Fruit fly (Drosophila melanogaster) whole organism, embryonic: ENCODE measurements around the gene Andorra.

Experiments
- ATbp ChIP-seq: fragments of 200-800 bp; sonication (Bioruptor generic); optimal IDR thresholded peaks from 2 replicates; lab custom pipeline; 2017; ENCODE audit warnings: missing biosample characterization, mild to moderate bottlenecking, missing genetic modification characterization, missing genetic modification reagents
- Atf3 ChIP-seq: fragments of 200-800 bp; sonication (Bioruptor generic); optimal IDR thresholded peaks from 3 replicates; lab custom pipeline; 2016; ENCODE audit warnings: missing biosample characterization, missing genetic modification characterization
- CG10209 ChIP-seq: fragments of 200-800 bp; sonication (Bioruptor generic); optimal IDR thresholded peaks from 3 replicates; lab custom pipeline; 2017; ENCODE audit warnings: missing biosample characterization, mild to moderate bottlenecking, missing genetic modification characterization, missing genetic modification reagents
- CG1024 ChIP-seq: fragments of 200-800 bp; sonication (Bioruptor generic); IDR thresholded peaks from 2 replicates; pipeline ENCODE4 v1.3.6; 2022; ENCODE audit warnings: missing biosample characterization, missing genetic modification characterization
- CG11696 ChIP-seq: fragments of 200-800 bp; sonication (Bioruptor generic); IDR thresholded peaks from 2 replicates; pipeline ENCODE4 v1.3.6; 2022; ENCODE audit warnings: missing biosample characterization, missing genetic modification characterization
- CG13123 ChIP-seq: fragments of 200-800 bp; sonication (Bioruptor generic); optimal IDR thresholded peaks from 2 replicates; lab custom pipeline; 2016; ENCODE audit warnings: missing biosample characterization, missing genetic modification characterization
- CG13424 ChIP-seq: fragments of 200-800 bp; sonication (Bioruptor generic); optimal IDR thresholded peaks from 2 replicates; lab custom pipeline; 2019; ENCODE audit warnings: missing biosample characterization, mild to moderate bottlenecking, missing genetic modification characterization, moderate library complexity
- CG13624 ChIP-seq: fragments of 200-800 bp; sonication (Bioruptor generic); optimal IDR thresholded peaks from 2 replicates; lab custom pipeline; 2016; ENCODE audit warnings: missing biosample characterization, missing genetic modification characterization
- CG13894 ChIP-seq: fragments of 200-800 bp; sonication (Bioruptor generic); optimal IDR thresholded peaks from 3 replicates; lab custom pipeline; 2018; ENCODE audit warnings: missing biosample characterization, mild to moderate bottlenecking, missing genetic modification characterization, moderate library complexity
- CG14667 ChIP-seq: fragments of 200-800 bp; sonication (Bioruptor generic); IDR thresholded peaks from 2 replicates; pipeline ENCODE4 v1.3.6; 2022; ENCODE audit warnings: missing biosample characterization, missing genetic modification characterization
- CG17385 ChIP-seq: fragments of 200-800 bp; sonication (Bioruptor generic); optimal IDR thresholded peaks from 3 replicates; lab custom pipeline; 2018; ENCODE audit warnings: missing biosample characterization, mild to moderate bottlenecking, missing genetic modification characterization
- CG3163 ChIP-seq: fragments of 200-800 bp; sonication (Bioruptor generic); optimal IDR thresholded peaks from 3 replicates; lab custom pipeline; 2016; ENCODE audit warnings: missing biosample characterization, missing genetic modification characterization
- CG32532 ChIP-seq: fragments of 200-800 bp; sonication (Bioruptor generic); IDR thresholded peaks from 2 replicates; pipeline ENCODE4 v1.3.6; 2022; ENCODE audit warnings: missing biosample characterization, missing genetic modification characterization
- CG4360 ChIP-seq: fragments of 200-800 bp; sonication (Bioruptor generic); IDR thresholded peaks from 2 replicates; pipeline ENCODE4 v1.3.6; 2022; ENCODE audit warnings: missing biosample characterization, missing genetic modification characterization
- CG4404 ChIP-seq: fragments of 200-800 bp; sonication (Bioruptor generic); IDR thresholded peaks from 2 replicates; pipeline ENCODE4 v1.3.6; 2022; ENCODE audit warnings: missing biosample characterization, missing genetic modification characterization
- CG6854 ChIP-seq: fragments of 200-800 bp; sonication (Bioruptor generic); optimal IDR thresholded peaks from 3 replicates; lab custom pipeline; 2017; ENCODE audit warnings: missing biosample characterization, mild to moderate bottlenecking, missing genetic modification characterization
- CG7556 ChIP-seq: fragments of 200-800 bp; sonication (Bioruptor generic); optimal IDR thresholded peaks from 2 replicates; lab custom pipeline; 2017; ENCODE audit warnings: missing biosample characterization, mild to moderate bottlenecking, missing genetic modification characterization
- CG7839 ChIP-seq: fragments of 200-800 bp; sonication (Bioruptor generic); optimal IDR thresholded peaks from 3 replicates; lab custom pipeline; 2018; ENCODE audit warnings: missing biosample characterization, mild to moderate bottlenecking, missing genetic modification characterization, moderate library complexity
- CG8290 ChIP-seq, 3 experiments: fragments of 200-800 bp; sonication (Bioruptor generic); optimal IDR thresholded peaks; 2 replicates each; lab custom pipeline; 2016 to 2019; ENCODE audit warnings: missing biosample characterization in 3 of 3, missing genetic modification characterization in 3 of 3, mild to moderate bottlenecking in 2 of 3, moderate library complexity in 1 of 3
- CG8765 ChIP-seq: fragments of 200-800 bp; sonication (Bioruptor generic); IDR thresholded peaks from 2 replicates; pipeline ENCODE4 v1.3.6; 2022; ENCODE audit warnings: missing biosample characterization, missing genetic modification characterization
- CG9817 ChIP-seq: fragments of 200-800 bp; sonication (Bioruptor generic); optimal IDR thresholded peaks from 2 replicates; lab custom pipeline; 2018; ENCODE audit warnings: missing biosample characterization, mild to moderate bottlenecking, missing genetic modification characterization, moderate library complexity
- CG9932 ChIP-seq: fragments of 200-800 bp; sonication (Bioruptor generic); IDR thresholded peaks from 2 replicates; pipeline ENCODE4 v1.3.6; 2022; ENCODE audit warnings: missing biosample characterization, missing genetic modification characterization
- Chrac-16 ChIP-seq: fragments of 200-800 bp; sonication (Bioruptor generic); optimal IDR thresholded peaks from 3 replicates; lab custom pipeline; 2016; ENCODE audit warnings: missing biosample characterization, missing genetic modification characterization
- CoRest ChIP-seq: fragments of 200-800 bp; sonication (Bioruptor generic); optimal IDR thresholded peaks from 3 replicates; lab custom pipeline; 2018; ENCODE audit warnings: missing biosample characterization, mild to moderate bottlenecking, missing genetic modification characterization, moderate library complexity
- D19B ChIP-seq: fragments of 200-800 bp; sonication (Bioruptor generic); optimal IDR thresholded peaks from 2 replicates; lab custom pipeline; 2017; ENCODE audit warnings: missing biosample characterization, mild to moderate bottlenecking, missing genetic modification characterization
- Dad ChIP-seq: fragments of 200-800 bp; sonication (Bioruptor generic); optimal IDR thresholded peaks from 3 replicates; lab custom pipeline; 2016; ENCODE audit warnings: missing biosample characterization, missing genetic modification characterization
- Gsc ChIP-seq: fragments of 200-800 bp; sonication (Bioruptor generic); IDR thresholded peaks from 2 replicates; pipeline ENCODE4 v1.3.6; 2022; ENCODE audit warnings: missing biosample characterization, missing genetic modification characterization
- Gug ChIP-seq: fragments of 200-800 bp; sonication (Bioruptor generic); IDR thresholded peaks from 4 replicates; pipeline ENCODE4 v1.3.6; 2022; ENCODE audit warnings: missing biosample characterization, missing genetic modification characterization
- H15 ChIP-seq: fragments of 200-800 bp; sonication (Bioruptor generic); IDR thresholded peaks from 3 replicates; pipeline ENCODE4 v1.3.6; 2022; ENCODE audit warnings: missing biosample characterization, missing genetic modification characterization
- HLHmδ ChIP-seq: fragments of 200-800 bp; sonication (Bioruptor generic); optimal IDR thresholded peaks from 2 replicates; lab custom pipeline; 2018; ENCODE audit warnings: missing biosample characterization, mild to moderate bottlenecking, missing genetic modification characterization, moderate library complexity
- NFAT ChIP-seq: fragments of 200-800 bp; sonication (Bioruptor generic); IDR thresholded peaks from 2 replicates; pipeline ENCODE4 v1.3.6; 2022; ENCODE audit warnings: missing biosample characterization, missing genetic modification characterization
- Pdp1 ChIP-seq, 2 experiments: fragments of 200-800 bp; sonication (Bioruptor generic); optimal IDR thresholded peaks; 3 replicates each; lab custom pipeline; 2016; ENCODE audit warnings: missing biosample characterization in 2 of 2, missing genetic modification characterization in 2 of 2, mild to moderate bottlenecking in 1 of 2, moderate library complexity in 1 of 2
- Xbp1 ChIP-seq: fragments of 200-800 bp; sonication (Bioruptor generic); optimal IDR thresholded peaks from 3 replicates; lab custom pipeline; 2016; ENCODE audit warnings: missing biosample characterization, mild to moderate bottlenecking, missing genetic modification characterization
- Xrp1 ChIP-seq: fragments of 200-800 bp; sonication (Bioruptor generic); IDR thresholded peaks from 2 replicates; pipeline ENCODE4 v1.3.6; 2022; ENCODE audit warnings: missing biosample characterization, missing genetic modification characterization
- chn ChIP-seq: fragments of 200-800 bp; sonication (Bioruptor generic); optimal IDR thresholded peaks from 2 replicates; lab custom pipeline; 2016; ENCODE audit warnings: missing biosample characterization, missing genetic modification characterization
- eve ChIP-seq, 2 experiments: fragments of >200 bp; optimal IDR thresholded peaks; 2 replicates each; lab custom pipeline; 2017; ENCODE audit warnings: missing biosample characterization in 2 of 2, missing genetic modification characterization in 2 of 2
- fd3F ChIP-seq: fragments of 200-800 bp; sonication (Bioruptor generic); optimal IDR thresholded peaks from 2 replicates; lab custom pipeline; 2018; ENCODE audit warnings: missing biosample characterization, mild to moderate bottlenecking, missing genetic modification characterization, moderate library complexity
- fd96Cb ChIP-seq: fragments of 200-800 bp; sonication (Bioruptor generic); optimal IDR thresholded peaks from 2 replicates; lab custom pipeline; 2018; ENCODE audit warnings: missing biosample characterization, mild to moderate bottlenecking, missing genetic modification characterization, moderate library complexity
- gcm ChIP-seq: fragments of 200-800 bp; sonication (Bioruptor generic); optimal IDR thresholded peaks from 2 replicates; lab custom pipeline; 2019; ENCODE audit warnings: missing biosample characterization, mild to moderate bottlenecking, missing genetic modification characterization, moderate library complexity
- gem ChIP-seq: fragments of 200-800 bp; sonication (Bioruptor generic); optimal IDR thresholded peaks from 2 replicates; lab custom pipeline; 2019; ENCODE audit warnings: missing biosample characterization, mild to moderate bottlenecking, missing genetic modification characterization, moderate library complexity
- gsb ChIP-seq: fragments of 200-800 bp; sonication (Bioruptor generic); IDR thresholded peaks from 2 replicates; pipeline ENCODE4 v1.3.6; 2022; ENCODE audit warnings: missing biosample characterization, missing genetic modification characterization
- gt ChIP-seq: fragments of 200-800 bp; sonication (Bioruptor generic); IDR thresholded peaks from 2 replicates; pipeline ENCODE4 v1.3.6; 2022; ENCODE audit warnings: missing biosample characterization, missing genetic modification characterization
- oc ChIP-seq: fragments of 200-800 bp; sonication (Bioruptor generic); optimal IDR thresholded peaks from 2 replicates; lab custom pipeline; 2018; ENCODE audit warnings: missing biosample characterization, mild to moderate bottlenecking, missing genetic modification characterization, moderate library complexity
- odd ChIP-seq: fragments of 200-800 bp; sonication (Bioruptor generic); optimal IDR thresholded peaks from 2 replicates; lab custom pipeline; 2017; ENCODE audit warnings: missing biosample characterization, mild to moderate bottlenecking, missing genetic modification characterization
- pan ChIP-seq, 4 experiments: fragments of >200 bp in 3 of 4; fragments of 200-800 bp in 1 of 4; sonication (Bioruptor generic) in 1 of 4; optimal IDR thresholded peaks in 3 of 4; IDR thresholded peaks in 1 of 4; 2 replicates each; pipeline versions ENCODE4 v1.3.6 to Lab custom; 2017 to 2022; ENCODE audit warnings: missing biosample characterization in 2 of 4, missing genetic modification characterization in 2 of 4, mixed read lengths in 1 of 4
- psq ChIP-seq: fragments of 200-800 bp; sonication (Bioruptor generic); optimal IDR thresholded peaks from 2 replicates; lab custom pipeline; 2017; ENCODE audit warnings: missing biosample characterization, missing genetic modification characterization
- row ChIP-seq: fragments of 200-800 bp; sonication (Bioruptor generic); IDR thresholded peaks from 3 replicates; pipeline ENCODE4 v1.3.6; 2022; ENCODE audit warnings: missing biosample characterization, missing genetic modification characterization
- tio ChIP-seq: fragments of 200-800 bp; sonication (Bioruptor generic); optimal IDR thresholded peaks from 2 replicates; lab custom pipeline; 2017; ENCODE audit warnings: missing biosample characterization, missing genetic modification characterization, inconsistent platforms
- unc-4 ChIP-seq: fragments of 200-800 bp; sonication (Bioruptor generic); IDR thresholded peaks from 2 replicates; pipeline ENCODE4 v1.3.6; 2022; ENCODE audit warnings: missing biosample characterization, missing genetic modification characterization; ENCODE audit not compliant: partially characterized antibody

The Andorra gene

DNA sequence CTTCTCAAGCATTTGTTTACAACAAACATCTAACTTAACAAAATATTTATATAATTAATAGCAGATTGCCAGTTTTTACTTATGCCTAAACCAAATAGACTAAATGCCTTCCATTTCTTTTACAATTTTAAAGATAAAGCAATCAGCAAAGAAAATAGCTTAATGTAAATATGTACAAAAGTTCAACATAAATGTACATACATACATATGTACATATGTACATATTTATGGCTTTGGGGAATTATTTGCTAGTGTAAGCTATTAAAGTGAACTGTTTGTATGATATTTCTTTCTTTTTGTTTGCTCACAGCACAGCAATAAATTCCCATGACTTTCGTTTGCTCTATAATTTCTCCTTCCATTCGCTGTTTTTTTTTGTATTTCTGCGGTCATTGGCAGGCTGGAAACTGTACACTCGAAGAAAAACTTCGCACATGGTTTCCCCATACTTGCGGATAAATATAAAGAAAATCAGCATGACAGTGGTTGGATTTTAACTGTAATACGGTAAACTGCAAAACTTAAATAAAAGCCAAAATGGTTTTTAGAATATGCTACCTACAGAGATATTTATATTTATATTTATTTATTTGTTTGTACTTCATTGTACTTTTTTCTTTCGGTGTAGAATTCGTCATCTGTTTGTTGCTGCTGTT lies 38.2 kb downstream of the Andorra start (continued):
- TF ChIP-seq CG32532 (GFP tag; lab: Robert Waterston, UW) (0 out of 2 replicates have a peak, but pooled peaks have one; percentile 6), Gug (GFP tag; lab: Robert Waterston, UW) (peak; percentile 10; the same call in 1 of the 4 replicates), CG14667 (GFP tag; lab: Robert Waterston, UW) (no peak), CoRest (tag; lab: Kevin White, UChicago) (peak; percentile 14), CG11696 (GFP tag; lab: Robert Waterston, UW) (no peak), D19B (no peak), CG9817 (tag; lab: Kevin White, UChicago) (peak; percentile 12), CG8290 (GFP tag; optimal IDR thresholded peaks at IDR 0.05; lab: Kevin White, UChicago) (no peak), CG8290 (tag; optimal IDR thresholded peaks at IDR 0.05; lab: Kevin White, UChicago) (no peak), Xrp1 (GFP tag; lab: Robert Waterston, UW) (peak; percentile 42), CG4404 (GFP tag; lab: Robert Waterston, UW) (no peak), CG10209 (no peak), fd3F (GFP tag; lab: Kevin White, UChicago) (no peak), CG1024 (GFP tag; lab: Robert Waterston, UW) (no peak), Atf3 (no peak), pan (optimal IDR thresholded peaks at IDR 0.05; lab: Kevin White, UChicago) (no peak), pan (GFP tag; optimal IDR thresholded peaks at IDR 0.05 in 1 of 2, IDR thresholded peaks at IDR 0.05 in 1 of 2) (peak in 1 of 2 experiments; percentile 5), oc (tag; lab: Kevin White, UChicago) (no peak), psq (GFP tag; lab: Kevin White, UChicago) (no peak), CG4360 (GFP tag; lab: Robert Waterston, UW) (no peak), HLHmδ (GFP tag; lab: Kevin White, UChicago) (no peak), Chrac-16 (GFP tag; lab: Kevin White, UChicago) (no peak), CG9932 (no peak), gcm (GFP tag; lab: Kevin White, UChicago) (no peak), Gsc (GFP tag; lab: Robert Waterston, UW) (no peak), CG8765 (GFP tag; lab: Robert Waterston, UW) (no peak), gem (tag; lab: Kevin White, UChicago) (peak; percentile 34), CG7839 (tag; lab: Kevin White, UChicago) (peak; percentile 51), H15 (GFP tag; lab: Robert Waterston, UW) (no peak), CG7556 (GFP tag; lab: Kevin White, UChicago) (peak; percentile 34), chn (GFP tag; lab: Kevin White, UChicago) (no peak), row (GFP tag; lab: Robert Waterston, UW) (peak; percentile 33; the same call in 2 of the 3 replicates), eve (GFP tag; optimal IDR thresholded peaks at IDR 0.05; lab: Kevin White, UChicago) (peak in 1 of 2 experiments; percentile 48), tio (GFP tag; lab: Kevin White, UChicago) (peak; percentile 23), unc-4 (GFP tag; lab: Robert Waterston, UW) (no peak), CG6854 (GFP tag; lab: Kevin White, UChicago) (no peak), odd (GFP tag; lab: Kevin White, UChicago) (no peak), CG13424 (peak; percentile 33), CG13624 (GFP tag; lab: Kevin White, UChicago) (no peak), gsb (GFP tag; lab: Robert Waterston, UW) (no peak), Pdp1 (GFP tag; optimal IDR thresholded peaks at IDR 0.05; lab: Kevin White, UChicago) (no peak), Dad (GFP tag; lab: Kevin White, UChicago) (no peak), Xbp1 (peak; percentile 12), gt (GFP tag; lab: Robert Waterston, UW) (no peak), CG13894 (tag; lab: Kevin White, UChicago) (no peak), fd96Cb (tag; lab: Kevin White, UChicago) (peak; percentile 21), NFAT (GFP tag; lab: Robert Waterston, UW) (no peak), CG17385 (GFP tag; lab: Kevin White, UChicago) (no peak), ATbp (GFP tag; lab: Kevin White, UChicago) (peak; percentile 53), CG13123 (GFP tag; lab: Kevin White, UChicago) (no peak), CG3163 (GFP tag; lab: Kevin White, UChicago) (no peak)
